Fruit fly (Drosophila melanogaster) whole organism, pupa: ENCODE measurements around the gene ash1.

Experiments
- CG13204 ChIP-seq: fragments of 200-800 bp; sonication (Bioruptor generic); optimal IDR thresholded peaks from 2 replicates; lab custom pipeline; 2018; ENCODE audit warnings: missing biosample characterization, mild to moderate bottlenecking, missing genetic modification characterization, moderate library complexity
- CG8301 ChIP-seq: fragments of 200-800 bp; sonication (Bioruptor generic); optimal IDR thresholded peaks from 2 replicates; lab custom pipeline; 2018; ENCODE audit warnings: missing biosample characterization, mild to moderate bottlenecking, missing genetic modification characterization
- D1 ChIP-seq: fragments of 200-800 bp; sonication (Bioruptor generic); optimal IDR thresholded peaks from 2 replicates; lab custom pipeline; 2018; ENCODE audit warnings: missing biosample characterization, mild to moderate bottlenecking, missing genetic modification characterization, moderate library complexity
- EcR ChIP-seq: fragments of 200-800 bp; sonication (Bioruptor generic); optimal IDR thresholded peaks from 3 replicates; lab custom pipeline; 2019; ENCODE audit warnings: missing biosample characterization, missing genetic modification characterization, mild to moderate bottlenecking, moderate library complexity, missing genetic modification reagents
- Snoo ChIP-seq: fragments of 200-800 bp; sonication (Bioruptor generic); optimal IDR thresholded peaks from 3 replicates; lab custom pipeline; 2017; ENCODE audit warnings: missing biosample characterization, mild to moderate bottlenecking, missing genetic modification characterization, inconsistent platforms

- TF ChIP-seq D1 (no peak), CG13204 (GFP tag; lab: Kevin White, UChicago) (no peak), EcR (GFP tag; lab: Kevin White, UChicago) (no peak), Snoo (tag; lab: Kevin White, UChicago) (no peak), CG8301 (no peak)
Observed at dm6 chr3L:19569407-19569806, 29.1 kb downstream of the ash1 start.
